Fruit fly (Drosophila melanogaster): ENCODE measurements around the gene CLIP-190.

CLIP-190 gene

DNA sequence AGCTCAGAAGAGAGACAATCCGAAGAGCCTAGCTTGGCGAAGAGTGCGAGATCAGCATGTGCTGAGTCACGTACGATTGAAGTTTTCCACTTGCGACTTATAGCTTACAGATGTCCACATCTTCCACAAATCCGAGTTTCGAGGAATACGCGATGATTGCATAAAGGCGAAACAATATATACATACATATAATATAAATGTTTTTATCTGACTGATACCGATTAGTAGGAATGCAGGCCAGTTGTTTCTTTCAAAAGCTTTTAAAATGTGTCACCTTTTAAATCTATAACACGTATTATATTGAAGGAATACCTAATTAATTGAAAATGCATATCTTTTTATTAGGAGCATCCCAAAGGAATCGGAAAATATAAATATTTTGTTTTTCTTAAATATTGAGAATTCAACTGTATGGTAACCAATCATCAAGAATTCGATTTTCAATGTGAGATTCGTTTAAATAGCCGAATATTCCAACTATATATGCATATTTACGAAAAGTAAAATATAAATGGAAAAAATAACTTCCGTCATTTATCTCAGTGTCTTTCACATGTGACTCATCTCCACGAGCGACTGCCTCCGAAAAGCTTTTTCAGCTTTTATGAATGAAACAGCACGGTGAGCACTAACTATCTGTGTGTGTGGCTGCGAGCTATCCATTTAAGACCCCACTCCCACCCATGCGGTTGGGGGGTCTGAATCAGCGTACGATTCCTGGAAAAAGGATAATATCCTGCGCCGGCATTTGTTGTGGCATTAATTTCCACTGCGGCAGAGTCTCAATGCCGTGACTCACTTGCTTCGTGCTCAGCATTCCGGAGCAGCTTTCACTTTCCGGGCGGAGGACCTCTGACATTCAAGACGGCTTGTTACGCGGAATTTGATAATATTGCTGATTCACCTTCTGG, 66.3 kb downstream of the CLIP-190 start (continued):
- TF ChIP-seq bab2 (GFP tag; optimal IDR thresholded peaks at IDR 0.05) (peak; percentile 40), CG10267 (tag; optimal IDR thresholded peaks at IDR 0.05) (peak; percentile 35), mirr (GFP tag; optimal IDR thresholded peaks at IDR 0.05) (no peak), Deaf1 (tag; optimal IDR thresholded peaks at IDR 0.05) (peak; percentile 46), btn (GFP tag; optimal IDR thresholded peaks at IDR 0.05) (no peak), ara (GFP tag; IDR thresholded peaks at IDR 0.05) (no peak), CG3995 (GFP tag; optimal IDR thresholded peaks at IDR 0.05) (peak; percentile 14), run (tag; optimal IDR thresholded peaks at IDR 0.05) (peak; percentile 49), CG18476 (GFP tag; optimal IDR thresholded peaks at IDR 0.05) (peak; percentile 46), hkb (optimal IDR thresholded peaks at IDR 0.05) (no peak), hkb (GFP tag; IDR thresholded peaks at IDR 0.05) (peak; percentile 81), ewg (GFP tag; optimal IDR thresholded peaks at IDR 0.05) (peak; percentile 28), da (GFP tag; optimal IDR thresholded peaks at IDR 0.05) (no peak), CG9215 (GFP tag; IDR thresholded peaks at IDR 0.05) (no peak; the same call in 1 of the 2 replicates), Mrtf (GFP tag; IDR thresholded peaks at IDR 0.05) (no peak), Xrp1 (GFP tag; IDR thresholded peaks at IDR 0.05) (peak; percentile 48; the same call in 1 of the 2 replicates), Oli (tag; optimal IDR thresholded peaks at IDR 0.05) (peak; percentile 72), CG7556 (GFP tag; optimal IDR thresholded peaks at IDR 0.05) (peak; percentile 77), Hr39 (optimal IDR thresholded peaks at IDR 0.05) (no peak), CG4424 (GFP tag; optimal IDR thresholded peaks at IDR 0.05) (peak; percentile 51), Vsx1 (GFP tag; optimal IDR thresholded peaks at IDR 0.05) (peak; percentile 33), CG13296 (GFP tag; optimal IDR thresholded peaks at IDR 0.05) (peak; percentile 47), ttk (GFP tag; IDR thresholded peaks at IDR 0.05) (no peak), gro (GFP tag; optimal IDR thresholded peaks at IDR 0.05) (peak; percentile 30), CG7271 (tag; optimal IDR thresholded peaks at IDR 0.05) (no peak), Lpt (GFP tag; optimal IDR thresholded peaks at IDR 0.05) (no peak), Trl (optimal IDR thresholded peaks at IDR 0.05) (peak in 1 of 2 experiments; percentile 25), Trl (GFP tag; optimal IDR thresholded peaks at IDR 0.05) (peak; percentile 51), bsh (GFP tag; optimal IDR thresholded peaks at IDR 0.05) (peak in 1 of 2 experiments; percentile 48), klu (GFP tag; IDR thresholded peaks at IDR 0.05) (no peak; the same call in 1 of the 2 replicates), CG43689 (GFP tag; IDR thresholded peaks at IDR 0.05) (no peak), E2f2 (GFP tag; IDR thresholded peaks at IDR 0.05) (peak; percentile 41; the same call in 1 of the 2 replicates), CG7928 (GFP tag; optimal IDR thresholded peaks at IDR 0.05) (no peak), sd (tag; optimal IDR thresholded peaks at IDR 0.05) (peak; percentile 53), CG6813 (GFP tag; optimal IDR thresholded peaks at IDR 0.05) (peak; percentile 24), CG12104 (GFP tag; optimal IDR thresholded peaks at IDR 0.05) (peak; percentile 40), Eip74EF (GFP tag; optimal IDR thresholded peaks at IDR 0.05) (peak in 1 of 2 experiments; percentile 74), Myb (GFP tag; optimal IDR thresholded peaks at IDR 0.05) (peak; percentile 26), luna (GFP tag; optimal IDR thresholded peaks at IDR 0.05) (no peak), Abd-B (GFP tag; optimal IDR thresholded peaks at IDR 0.05) (peak; percentile 2), insv (GFP tag; optimal IDR thresholded peaks at IDR 0.05) (no peak), CG33213 (GFP tag; optimal IDR thresholded peaks at IDR 0.05) (no peak), slbo (GFP tag; IDR thresholded peaks at IDR 0.05) (peak; percentile 63), CG5180 (GFP tag; optimal IDR thresholded peaks at IDR 0.05) (no peak), dmrt11E (tag; optimal IDR thresholded peaks at IDR 0.05) (no peak), so (GFP tag; IDR thresholded peaks at IDR 0.05) (no peak), abd-A (tag; optimal IDR thresholded peaks at IDR 0.05) (peak; percentile 51), Sox102F (GFP tag; optimal IDR thresholded peaks at IDR 0.05) (peak; percentile 82), maf-S (GFP tag; optimal IDR thresholded peaks at IDR 0.05) (peak; percentile 17), zfh1 (GFP tag; IDR thresholded peaks at IDR 0.05) (no peak)
